Worm (Caenorhabditis elegans) whole organism, L2 larva: ENCODE data around the gene ZK632.10.

Experiments
- fos-1 ChIP-seq: fragments of 150-350 bp; optimal IDR thresholded peaks from 2 replicates; lab custom pipeline; 2014; ENCODE audit warnings: missing biosample characterization, missing genetic modification characterization
- lin-39 ChIP-seq: fragments of 150-350 bp; optimal IDR thresholded peaks from 2 replicates; lab custom pipeline; 2014; ENCODE audit warnings: missing biosample characterization, missing genetic modification reagents, missing genetic modification characterization
- nhr-11 ChIP-seq: fragments of 150-350 bp; optimal IDR thresholded peaks from 2 replicates; lab custom pipeline; 2014; ENCODE audit warnings: missing biosample characterization, missing genetic modification characterization
- unc-62 ChIP-seq: fragments of 150-350 bp; optimal IDR thresholded peaks from 2 replicates; lab custom pipeline; 2014; ENCODE audit warnings: missing biosample characterization, missing genetic modification reagents, missing genetic modification characterization

- TF ChIP-seq lin-39 (tag; lab: Kevin White, UChicago) (no peak), nhr-11 (tag; lab: Kevin White, UChicago) (no peak), fos-1 (tag; lab: Kevin White, UChicago) (no peak), unc-62 (GFP tag; lab: Kevin White, UChicago) (no peak)
Measured at ce11 chrIII:9830502-9830901, 3.0 kb upstream of the ZK632.10 start, which contains the start of gene ZK632.12.
